Fruit fly (Drosophila melanogaster): Measurements from ENCODE around the gene RpLP1.

The RpLP1 gene

dm6 chr2L:392529-392928 lies 27.2 kb upstream of the RpLP1 start:
- TF ChIP-seq Clk (GFP tag; optimal IDR thresholded peaks at IDR 0.05) = no peak
- TF ChIP-seq CG14711 (tag; optimal IDR thresholded peaks at IDR 0.05) = no peak
- no peak for TF ChIP-seq CG11617 (GFP tag; optimal IDR thresholded peaks at IDR 0.05)
- no peak for TF ChIP-seq cnc (optimal IDR thresholded peaks at IDR 0.05)
- TF ChIP-seq CG7045 (GFP tag; optimal IDR thresholded peaks at IDR 0.05) = no peak
- no peak for TF ChIP-seq ovo (GFP tag; optimal IDR thresholded peaks at IDR 0.05)
- no peak for TF ChIP-seq CG1620 (GFP tag; optimal IDR thresholded peaks at IDR 0.05)
- TF ChIP-seq CG33017 (tag; optimal IDR thresholded peaks at IDR 0.05) = no peak
- TF ChIP-seq kay (GFP tag; ENCODE audit: borderline replicate concordance) = no peak
- TF ChIP-seq bab1 (GFP tag; optimal IDR thresholded peaks at IDR 0.05) = no peak
- TF ChIP-seq CG5204 (GFP tag; optimal IDR thresholded peaks at IDR 0.05) = no peak

- TF ChIP-seq CG5204 (GFP tag; optimal IDR thresholded peaks at IDR 0.05) (no peak), pad (GFP tag; optimal IDR thresholded peaks at IDR 0.05) (peak; percentile 91)
These were observed 24.2 kb upstream of the RpLP1 start for dm6 chr2L:395366-396117.

DNA sequence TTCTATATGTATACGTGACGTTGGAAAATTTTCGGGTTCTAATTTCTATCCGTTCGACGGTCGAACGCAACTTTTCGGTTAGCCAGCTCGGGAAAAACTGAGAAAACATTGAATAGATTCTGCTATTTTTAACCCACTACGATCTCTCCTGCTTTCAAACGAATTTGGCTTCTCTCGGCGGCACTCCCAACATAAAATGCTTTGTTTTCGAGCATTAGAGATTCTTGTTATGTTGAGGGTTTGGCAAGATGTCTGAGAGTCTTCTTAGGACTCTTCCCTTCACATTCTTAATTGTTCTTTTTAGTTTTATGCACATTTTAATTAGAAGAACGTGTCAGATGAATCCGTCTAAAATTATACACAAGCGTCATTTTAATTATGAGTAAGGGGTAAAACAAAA lies 17.7 kb upstream of the RpLP1 start, which contains the start of gene CG4213:
Gene CG4213 (minus strand): TSS at position 101 of the 400 bp plus-strand sequence.
- TF ChIP-seq toe (GFP tag; optimal IDR thresholded peaks at IDR 0.05) (no peak), CG14711 (tag; optimal IDR thresholded peaks at IDR 0.05) (no peak), bab1 (GFP tag; optimal IDR thresholded peaks at IDR 0.05) (no peak), tj (GFP tag; optimal IDR thresholded peaks at IDR 0.05) (no peak), Clk (GFP tag; optimal IDR thresholded peaks at IDR 0.05) (no peak), cnc (optimal IDR thresholded peaks at IDR 0.05) (no peak), Mnt (GFP tag; optimal IDR thresholded peaks at IDR 0.05) (no peak), Crg-1 (GFP tag; optimal IDR thresholded peaks at IDR 0.05) (no peak), CG7101 (tag; optimal IDR thresholded peaks at IDR 0.05) (no peak), pad (GFP tag; optimal IDR thresholded peaks at IDR 0.05) (no peak), Hr96 (GFP tag; optimal IDR thresholded peaks at IDR 0.05) (no peak), CG11617 (GFP tag; optimal IDR thresholded peaks at IDR 0.05) (no peak), CG1620 (GFP tag; optimal IDR thresholded peaks at IDR 0.05) (no peak), CG12768 (GFP tag; optimal IDR thresholded peaks at IDR 0.05) (no peak), CG7045 (GFP tag; optimal IDR thresholded peaks at IDR 0.05) (no peak), cic (GFP tag; optimal IDR thresholded peaks at IDR 0.05) (no peak), CG5204 (GFP tag; optimal IDR thresholded peaks at IDR 0.05) (no peak)

dm6 chr2L:403627-404575 lies 15.9 kb upstream of the RpLP1 start, which contains the start of gene Polr1B:
Gene Polr1B (plus strand): TSS chr2L:404285.
- TF ChIP-seq CG11617 (GFP tag; optimal IDR thresholded peaks at IDR 0.05) = peak; percentile 33
- peak; percentile 51 for TF ChIP-seq bab1 (GFP tag; optimal IDR thresholded peaks at IDR 0.05)
- TF ChIP-seq cnc (optimal IDR thresholded peaks at IDR 0.05) = no peak
- peak; percentile 29 for TF ChIP-seq CG14711 (tag; optimal IDR thresholded peaks at IDR 0.05)
- peak; percentile 28 for TF ChIP-seq CG5204 (GFP tag; optimal IDR thresholded peaks at IDR 0.05)
- peak; percentile 96 for TF ChIP-seq Mnt (GFP tag; optimal IDR thresholded peaks at IDR 0.05)
- no peak for TF ChIP-seq CG1620 (GFP tag; optimal IDR thresholded peaks at IDR 0.05)

DNA sequence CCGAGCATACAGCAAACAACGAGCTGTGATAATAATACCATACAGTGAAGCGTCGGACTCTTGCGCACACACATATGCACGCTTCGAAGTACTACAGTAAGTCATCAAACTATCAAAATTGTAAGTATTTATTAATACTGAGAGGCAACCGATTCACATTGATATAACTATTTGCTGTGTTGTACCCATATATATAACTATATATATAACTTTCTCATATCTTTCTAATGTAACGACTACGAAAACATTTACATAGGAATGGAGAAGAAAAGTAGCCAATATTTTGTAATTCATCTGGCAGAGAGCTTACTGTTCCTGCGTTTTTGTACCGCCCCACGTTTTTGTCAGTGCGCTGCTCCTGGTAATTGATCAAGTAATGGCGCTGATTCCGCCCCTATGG lies 6.8 kb upstream of the RpLP1 start:
- peak; percentile 27 for TF ChIP-seq CG7101 (tag; optimal IDR thresholded peaks at IDR 0.05)
- peak; percentile 18 for TF ChIP-seq CG14711 (tag; optimal IDR thresholded peaks at IDR 0.05)
- no peak for TF ChIP-seq cic (GFP tag; optimal IDR thresholded peaks at IDR 0.05)
- peak; percentile 16 for TF ChIP-seq CG7045 (GFP tag; optimal IDR thresholded peaks at IDR 0.05)

DNA sequence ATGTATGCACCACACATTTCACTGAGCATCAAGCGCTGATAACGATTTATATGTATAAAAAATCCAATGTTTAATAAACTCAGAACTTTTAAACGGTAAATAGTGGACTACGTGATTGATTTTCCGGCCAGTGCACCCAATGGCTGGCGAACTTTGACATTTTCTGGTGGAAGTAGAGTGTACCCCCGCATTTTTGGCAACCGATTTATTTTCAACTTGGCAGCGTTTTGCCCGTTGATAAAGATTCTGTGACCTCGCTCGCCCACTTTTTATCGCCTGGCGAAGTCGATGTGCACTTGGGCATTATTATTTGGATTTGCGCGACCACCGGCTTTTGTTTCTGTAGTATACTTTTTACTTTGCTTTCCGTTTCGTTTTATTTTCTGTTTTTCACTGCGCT lies 5.9 kb upstream of the RpLP1 start:
- TF ChIP-seq ovo (GFP tag; optimal IDR thresholded peaks at IDR 0.05) = no peak
- TF ChIP-seq CG12768 (GFP tag; optimal IDR thresholded peaks at IDR 0.05) = no peak
- TF ChIP-seq CG1620 (GFP tag; optimal IDR thresholded peaks at IDR 0.05) = no peak
- no peak for TF ChIP-seq CG5204 (GFP tag; optimal IDR thresholded peaks at IDR 0.05)
- TF ChIP-seq pad (GFP tag; optimal IDR thresholded peaks at IDR 0.05) = no peak
- TF ChIP-seq toe (GFP tag; optimal IDR thresholded peaks at IDR 0.05) = no peak

Data from whole organism, adult.